Worm (Caenorhabditis elegans) whole organism, mixed stage, embryonic: ENCODE results near the gene Y6G8.5.

Experiments used
- blmp-1 ChIP-seq: fragments of 150-350 bp; optimal IDR thresholded peaks from 2 replicates; lab custom pipeline; 2014; ENCODE audit warnings: missing biosample characterization, missing genetic modification characterization
- lin-13 ChIP-seq: fragments of 150-350 bp; optimal IDR thresholded peaks from 2 replicates; lab custom pipeline; 2014; ENCODE audit warnings: missing biosample characterization, missing genetic modification characterization
- mep-1 ChIP-seq: fragments of 150-350 bp; optimal IDR thresholded peaks from 2 replicates; lab custom pipeline; 2017; ENCODE audit warnings: missing biosample characterization, missing genetic modification reagents, missing genetic modification characterization, inconsistent platforms
- nhr-12 ChIP-seq: fragments of 150-350 bp; optimal IDR thresholded peaks from 2 replicates; lab custom pipeline; 2014; ENCODE audit warnings: missing biosample characterization, missing genetic modification characterization
- nhr-237 ChIP-seq: fragments of 150-350 bp; optimal IDR thresholded peaks from 2 replicates; lab custom pipeline; 2014; ENCODE audit warnings: missing biosample characterization, missing genetic modification characterization
- nhr-28 ChIP-seq: fragments of 150-350 bp; optimal IDR thresholded peaks from 2 replicates; lab custom pipeline; 2014; ENCODE audit warnings: missing biosample characterization, missing genetic modification characterization
- pha-4 ChIP-seq: fragments of 150-350 bp; optimal IDR thresholded peaks from 2 replicates; lab custom pipeline; 2018; ENCODE audit warnings: missing biosample characterization, missing genetic modification reagents, missing genetic modification characterization
- snpc-4 ChIP-seq: fragments of 150-350 bp; optimal IDR thresholded peaks from 2 replicates; lab custom pipeline; 2014; ENCODE audit warnings: missing biosample characterization, missing genetic modification characterization
- sptf-1 ChIP-seq: sonication (generic microtip); optimal IDR thresholded peaks from 2 replicates; lab custom pipeline; 2017; ENCODE audit warnings: mild to moderate bottlenecking, missing genetic modification characterization, moderate library complexity, missing compliant biosample characterization
- unc-120 ChIP-seq: sonication (generic microtip); optimal IDR thresholded peaks from 2 replicates; lab custom pipeline; 2017; ENCODE audit warnings: missing genetic modification characterization, missing compliant biosample characterization; ENCODE audit not compliant: poor library complexity, severe bottlenecking
- unc-62 ChIP-seq: fragments of 150-350 bp; optimal IDR thresholded peaks from 2 replicates; lab custom pipeline; 2014; ENCODE audit warnings: missing biosample characterization, missing genetic modification reagents, missing genetic modification characterization
- zip-8 ChIP-seq: fragments of 150-350 bp; optimal IDR thresholded peaks from 2 replicates; lab custom pipeline; 2014; ENCODE audit warnings: missing biosample characterization, missing genetic modification characterization
- ztf-11 ChIP-seq: fragments of 150-350 bp; optimal IDR thresholded peaks from 2 replicates; lab custom pipeline; 2014; ENCODE audit warnings: missing biosample characterization, missing genetic modification characterization

ce11 chrV:17662260-17662659, 46.8 kb upstream of the Y6G8.5 start:
- no peak for TF ChIP-seq nhr-237 (tag; lab: Kevin White, UChicago)
- TF ChIP-seq sptf-1 (tag; lab: Kevin White, UChicago) = no peak
- no peak for TF ChIP-seq lin-13
- TF ChIP-seq ztf-11 (tag; lab: Kevin White, UChicago) = no peak
- no peak for TF ChIP-seq unc-62
- no peak for TF ChIP-seq pha-4
- no peak for TF ChIP-seq zip-8
- TF ChIP-seq blmp-1 (tag; lab: Kevin White, UChicago) = no peak
- TF ChIP-seq nhr-12 (tag; lab: Kevin White, UChicago) = no peak
- no peak for TF ChIP-seq unc-120 (tag; lab: Kevin White, UChicago)
- no peak for TF ChIP-seq mep-1 (tag; lab: Kevin White, UChicago)
- no peak for TF ChIP-seq snpc-4 (tag; lab: Kevin White, UChicago)
- TF ChIP-seq nhr-28 (tag; lab: Kevin White, UChicago) = no peak
